Worm (Caenorhabditis elegans): ENCODE data around the gene let-23.
A peak's percentile ranks its signal among the peaks of the same experiment; 100 is the strongest.

- TF ChIP-seq ceh-28 (tag; optimal IDR thresholded peaks at IDR 0.05), result no peak
- TF ChIP-seq unc-62 (GFP tag; optimal IDR thresholded peaks at IDR 0.05 in 1 of 2), result peak in 1 of 2 experiments; percentile 35
- no peak for TF ChIP-seq unc-62 (tag; optimal IDR thresholded peaks at IDR 0.05)
- TF ChIP-seq nhr-237 (tag; optimal IDR thresholded peaks at IDR 0.05), result no peak
- no peak for TF ChIP-seq daf-12 (tag; optimal IDR thresholded peaks at IDR 0.05)
- no peak for TF ChIP-seq zag-1 (tag; optimal IDR thresholded peaks at IDR 0.05)
- no peak for TF ChIP-seq pha-4 (GFP tag; IDR thresholded peaks at IDR 0.05)
- no peak for TF ChIP-seq pha-4 (tag; optimal IDR thresholded peaks at IDR 0.05)
- no peak for TF ChIP-seq ceh-82 (tag; optimal IDR thresholded peaks at IDR 0.05)
- TF ChIP-seq jun-1 (tag; optimal IDR thresholded peaks at IDR 0.05), result no peak
- TF ChIP-seq hlh-30 (tag; optimal IDR thresholded peaks at IDR 0.05; ENCODE audit: insufficient read depth), result no peak
- TF ChIP-seq lin-15B (tag; optimal IDR thresholded peaks at IDR 0.05), result no peak
- no peak for TF ChIP-seq snpc-4 (tag; optimal IDR thresholded peaks at IDR 0.05)
- TF ChIP-seq dpl-1 (GFP tag; optimal IDR thresholded peaks at IDR 0.05), result no peak
These were observed 33.9 kb downstream of the let-23 start, which contains the start of gene gst-13 for ce11 chrII:9231240-9231639.
